Fruit fly (Drosophila melanogaster) whole organism, prepupa: ENCODE data around the gene RpS4.

Experiments used
- CG10631 ChIP-seq: fragments of 200-800 bp; sonication (Bioruptor generic); optimal IDR thresholded peaks from 2 replicates; lab custom pipeline; 2016; ENCODE audit warnings: missing biosample characterization, missing genetic modification characterization
- CG11294 ChIP-seq: fragments of 200-800 bp; sonication (Bioruptor generic); IDR thresholded peaks from 2 replicates; pipeline ENCODE4 v1.3.6; 2022; ENCODE audit warnings: missing biosample characterization, missing genetic modification characterization
- CG11762 ChIP-seq: fragments of 200-800 bp; sonication (Bioruptor generic); optimal IDR thresholded peaks from 3 replicates; lab custom pipeline; 2016; ENCODE audit warnings: missing biosample characterization, missing genetic modification characterization; ENCODE audit not compliant: insufficient read depth
- CG15336 ChIP-seq: fragments of 200-800 bp; sonication (Bioruptor generic); IDR thresholded peaks from 2 replicates; pipeline ENCODE4 v1.3.6; 2022; ENCODE audit warnings: missing biosample characterization, missing genetic modification characterization
- CG16779 ChIP-seq: fragments of 200-800 bp; sonication (Bioruptor generic); optimal IDR thresholded peaks from 3 replicates; lab custom pipeline; 2017; ENCODE audit warnings: missing biosample characterization, mild to moderate bottlenecking, missing genetic modification characterization
- CG3032 ChIP-seq: fragments of 200-800 bp; optimal IDR thresholded peaks from 2 replicates; lab custom pipeline; 2019; ENCODE audit warnings: missing biosample characterization, mild to moderate bottlenecking, missing genetic modification characterization, moderate library complexity
- CG31627 ChIP-seq: fragments of 200-800 bp; sonication (Bioruptor generic); optimal IDR thresholded peaks from 3 replicates; lab custom pipeline; 2016; ENCODE audit warnings: missing biosample characterization, missing genetic modification characterization
- CG32006 ChIP-seq: fragments of 200-800 bp; sonication (Bioruptor generic); optimal IDR thresholded peaks from 3 replicates; lab custom pipeline; 2017; ENCODE audit warnings: missing biosample characterization, mild to moderate bottlenecking, missing genetic modification characterization
- CG4318 ChIP-seq: fragments of 200-800 bp; sonication (Bioruptor generic); optimal IDR thresholded peaks from 3 replicates; lab custom pipeline; 2017; ENCODE audit warnings: missing biosample characterization, mild to moderate bottlenecking, missing genetic modification characterization
- CG6163 ChIP-seq: fragments of 200-800 bp; sonication (Bioruptor generic); IDR thresholded peaks from 3 replicates; pipeline ENCODE4 v1.3.6; 2022; ENCODE audit warnings: missing biosample characterization, missing genetic modification characterization
- CG6276 ChIP-seq: fragments of 200-800 bp; sonication (Bioruptor generic); optimal IDR thresholded peaks from 2 replicates; lab custom pipeline; 2017; ENCODE audit warnings: missing biosample characterization, mild to moderate bottlenecking, missing genetic modification characterization
- CG6792 ChIP-seq: fragments of 200-800 bp; sonication (Bioruptor generic); optimal IDR thresholded peaks from 3 replicates; lab custom pipeline; 2016; ENCODE audit warnings: missing biosample characterization, missing genetic modification characterization
- CG6808 ChIP-seq: fragments of 200-800 bp; sonication (Bioruptor generic); optimal IDR thresholded peaks from 3 replicates; lab custom pipeline; 2017; ENCODE audit warnings: missing biosample characterization, missing genetic modification characterization, mild to moderate bottlenecking, moderate library complexity, missing genetic modification reagents
- CG7368 ChIP-seq: fragments of 200-800 bp; sonication (Bioruptor generic); optimal IDR thresholded peaks from 3 replicates; lab custom pipeline; 2016; ENCODE audit warnings: missing biosample characterization, missing genetic modification characterization
- CG8119 ChIP-seq: fragments of 200-800 bp; sonication (Bioruptor generic); IDR thresholded peaks from 3 replicates; pipeline ENCODE4 v1.3.6; 2022; ENCODE audit warnings: missing biosample characterization, missing genetic modification characterization
- CG8319 ChIP-seq: fragments of 200-800 bp; sonication (Bioruptor generic); optimal IDR thresholded peaks from 3 replicates; lab custom pipeline; 2016; ENCODE audit warnings: missing biosample characterization, missing genetic modification characterization
- CG8632 ChIP-seq: fragments of 200-800 bp; sonication (Bioruptor generic); optimal IDR thresholded peaks from 3 replicates; lab custom pipeline; 2016; ENCODE audit warnings: missing biosample characterization, missing genetic modification characterization
- CG9139 ChIP-seq: fragments of 200-800 bp; sonication (Bioruptor generic); optimal IDR thresholded peaks from 3 replicates; lab custom pipeline; 2017; ENCODE audit warnings: missing biosample characterization, mild to moderate bottlenecking, missing genetic modification characterization
- Eip75B ChIP-seq: fragments of 200-800 bp; sonication (Bioruptor generic); optimal IDR thresholded peaks from 3 replicates; lab custom pipeline; 2016; ENCODE audit warnings: missing biosample characterization, missing genetic modification characterization
- Eip78C ChIP-seq: fragments of 200-800 bp; sonication (Bioruptor generic); peaks from one replicate; lab custom pipeline; 2016; ENCODE audit warnings: missing biosample characterization, missing genetic modification characterization
- Eip93F ChIP-seq: fragments of 200-800 bp; sonication (Bioruptor generic); optimal IDR thresholded peaks from 2 replicates; lab custom pipeline; 2016; ENCODE audit warnings: missing biosample characterization, mild to moderate bottlenecking, missing genetic modification characterization
- Ets21C ChIP-seq: fragments of 200-800 bp; sonication (Bioruptor generic); optimal IDR thresholded peaks from 3 replicates; lab custom pipeline; 2016; ENCODE audit warnings: missing biosample characterization, missing genetic modification characterization
- Gug ChIP-seq: fragments of 200-800 bp; sonication (Bioruptor generic); IDR thresholded peaks from 2 replicates; pipeline ENCODE4 v1.3.6; 2022; ENCODE audit warnings: missing biosample characterization, missing genetic modification characterization
- Hr38 ChIP-seq: sonication (Bioruptor generic); optimal IDR thresholded peaks from 2 replicates; lab custom pipeline; 2016; ENCODE audit warnings: missing biosample characterization, missing genetic modification characterization
- Hr39 ChIP-seq: fragments of 200-800 bp; sonication (Bioruptor generic); optimal IDR thresholded peaks from 2 replicates; lab custom pipeline; 2016; ENCODE audit warnings: missing biosample characterization, missing genetic modification characterization
- Hr4 ChIP-seq: fragments of 200-800 bp; sonication (Bioruptor generic); optimal IDR thresholded peaks from 3 replicates; lab custom pipeline; 2016; ENCODE audit warnings: missing biosample characterization, missing genetic modification characterization
- Lpt ChIP-seq: fragments of 200-800 bp; sonication (Bioruptor generic); optimal IDR thresholded peaks from 3 replicates; lab custom pipeline; 2016; ENCODE audit warnings: missing biosample characterization, missing genetic modification characterization
- Met ChIP-seq: fragments of 200-800 bp; sonication (Bioruptor generic); optimal IDR thresholded peaks from 3 replicates; lab custom pipeline; 2016; ENCODE audit warnings: missing biosample characterization, missing genetic modification characterization
- Smox ChIP-seq: fragments of 200-800 bp; sonication (Bioruptor generic); optimal IDR thresholded peaks from 3 replicates; lab custom pipeline; 2016; ENCODE audit warnings: missing biosample characterization, missing genetic modification characterization
- Sox102F ChIP-seq: fragments of 200-800 bp; sonication (Bioruptor generic); optimal IDR thresholded peaks from 2 replicates; lab custom pipeline; 2016; ENCODE audit warnings: missing biosample characterization, mild to moderate bottlenecking, missing genetic modification characterization
- Sox15 ChIP-seq: fragments of 200-800 bp; sonication (Bioruptor generic); optimal IDR thresholded peaks from 3 replicates; lab custom pipeline; 2016; ENCODE audit warnings: missing biosample characterization, missing genetic modification characterization
- acj6 ChIP-seq: fragments of 200-800 bp; sonication (Bioruptor generic); optimal IDR thresholded peaks from 3 replicates; lab custom pipeline; 2016; ENCODE audit warnings: missing biosample characterization, missing genetic modification characterization
- cyc ChIP-seq: fragments of 200-800 bp; sonication (Bioruptor generic); optimal IDR thresholded peaks from 3 replicates; lab custom pipeline; 2016; ENCODE audit warnings: missing biosample characterization, missing genetic modification characterization
- dac ChIP-seq: fragments of 200-800 bp; sonication (Bioruptor generic); optimal IDR thresholded peaks from 2 replicates; lab custom pipeline; 2017; ENCODE audit warnings: missing biosample characterization, mild to moderate bottlenecking, missing genetic modification characterization
- dsx ChIP-seq: fragments of 200-800 bp; optimal IDR thresholded peaks from 3 replicates; lab custom pipeline; 2019; ENCODE audit warnings: missing biosample characterization, mild to moderate bottlenecking, missing genetic modification characterization, moderate library complexity; ENCODE audit not compliant: poor library complexity, severe bottlenecking
- eg ChIP-seq: fragments of 200-800 bp; sonication (Bioruptor generic); IDR thresholded peaks from 3 replicates; pipeline ENCODE4 v1.3.6; 2022; ENCODE audit warnings: missing biosample characterization, missing genetic modification characterization
- esn ChIP-seq: fragments of 200-800 bp; sonication (Bioruptor generic); optimal IDR thresholded peaks from 2 replicates; lab custom pipeline; 2016; ENCODE audit warnings: missing biosample characterization, mild to moderate bottlenecking, missing genetic modification characterization, moderate library complexity
- fd59A ChIP-seq: fragments of 200-800 bp; sonication (Bioruptor generic); optimal IDR thresholded peaks from 2 replicates; lab custom pipeline; 2017; ENCODE audit warnings: missing biosample characterization, mild to moderate bottlenecking, missing genetic modification characterization, missing genetic modification reagents
- fd85E ChIP-seq: fragments of 200-800 bp; sonication (Bioruptor generic); optimal IDR thresholded peaks from 3 replicates; lab custom pipeline; 2016; ENCODE audit warnings: missing biosample characterization, missing genetic modification characterization
- fkh ChIP-seq: fragments of 200-800 bp; sonication (Bioruptor generic); optimal IDR thresholded peaks from 3 replicates; lab custom pipeline; 2017; ENCODE audit warnings: missing biosample characterization, mild to moderate bottlenecking, missing genetic modification characterization, moderate library complexity
- lz ChIP-seq: fragments of 200-800 bp; sonication (Bioruptor generic); optimal IDR thresholded peaks from 3 replicates; lab custom pipeline; 2016; ENCODE audit warnings: missing biosample characterization, missing genetic modification characterization
- net ChIP-seq: fragments of 200-800 bp; sonication (Bioruptor generic); optimal IDR thresholded peaks from 3 replicates; lab custom pipeline; 2016; ENCODE audit warnings: missing biosample characterization, missing genetic modification characterization
- pdm3 ChIP-seq: fragments of 200-800 bp; sonication (Bioruptor generic); optimal IDR thresholded peaks from 3 replicates; lab custom pipeline; 2016; ENCODE audit warnings: missing biosample characterization, missing genetic modification characterization
- salr ChIP-seq, 2 experiments: fragments of 200-800 bp; sonication (Bioruptor generic); optimal IDR thresholded peaks; 3 replicates each; lab custom pipeline; 2016 to 2018; ENCODE audit warnings: missing biosample characterization in 2 of 2, missing genetic modification characterization in 2 of 2, mild to moderate bottlenecking in 1 of 2
- spab ChIP-seq: fragments of 200-800 bp; sonication (Bioruptor generic); optimal IDR thresholded peaks from 2 replicates; lab custom pipeline; 2017; ENCODE audit warnings: missing biosample characterization, mild to moderate bottlenecking, missing genetic modification characterization, missing genetic modification reagents
- ss ChIP-seq, 2 experiments: fragments of 200-800 bp; sonication (Bioruptor generic); optimal IDR thresholded peaks; 2 replicates in 1 of 2; 3 replicates in 1 of 2; lab custom pipeline; 2017 to 2018; ENCODE audit warnings: mild to moderate bottlenecking in 2 of 2, missing biosample characterization in 2 of 2, missing genetic modification characterization in 2 of 2, moderate library complexity in 1 of 2
- topi ChIP-seq: fragments of 200-800 bp; sonication (Bioruptor generic); optimal IDR thresholded peaks from 3 replicates; lab custom pipeline; 2016; ENCODE audit warnings: missing biosample characterization, missing genetic modification characterization
- vri ChIP-seq: fragments of 200-800 bp; sonication (Bioruptor generic); optimal IDR thresholded peaks from 3 replicates; lab custom pipeline; 2016; ENCODE audit warnings: missing biosample characterization, mild to moderate bottlenecking, missing genetic modification characterization

RpS4 gene

DNA sequence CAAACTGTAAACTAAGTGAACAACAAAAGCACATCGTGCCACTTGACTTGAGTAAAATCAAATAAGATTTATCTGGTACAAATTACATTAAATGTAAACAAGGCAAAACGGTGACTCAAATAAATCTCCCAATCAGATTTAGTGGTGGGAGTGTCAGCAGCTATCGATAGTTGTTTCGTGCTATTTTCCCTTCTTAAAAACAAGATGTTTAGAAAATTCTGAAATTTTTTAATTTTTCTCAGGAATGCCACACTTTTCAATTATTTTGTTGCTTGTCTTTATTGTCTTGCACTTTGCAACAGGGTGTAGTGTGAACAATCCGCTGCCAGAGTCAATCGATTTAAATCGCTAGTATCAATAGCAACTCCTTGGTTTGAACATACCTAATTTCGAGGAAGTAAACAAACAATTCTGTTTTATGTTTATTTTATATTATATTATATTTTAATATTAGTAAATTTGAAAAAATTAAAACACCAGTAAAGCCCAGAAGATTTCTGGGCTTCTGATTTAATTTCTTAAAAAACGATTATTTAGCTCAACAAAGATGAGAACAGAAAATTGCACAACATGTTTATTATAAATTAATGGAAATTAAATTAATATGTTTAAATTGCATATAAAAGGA lies 26.2 kb upstream of the RpS4 start, which contains the start of gene MICAL-like (continued):
- TF ChIP-seq CG6163 (GFP tag; lab: Robert Waterston, UW) = peak; percentile 46; the same call in 2 of the 3 replicates
- TF ChIP-seq CG6276 = no peak
- no peak for TF ChIP-seq dac (GFP tag; lab: Kevin White, UChicago)
- no peak for TF ChIP-seq Hr38 (GFP tag; lab: Kevin White, UChicago)
- TF ChIP-seq Lpt (GFP tag; lab: Kevin White, UChicago) = no peak
- no peak for TF ChIP-seq CG3032

DNA sequence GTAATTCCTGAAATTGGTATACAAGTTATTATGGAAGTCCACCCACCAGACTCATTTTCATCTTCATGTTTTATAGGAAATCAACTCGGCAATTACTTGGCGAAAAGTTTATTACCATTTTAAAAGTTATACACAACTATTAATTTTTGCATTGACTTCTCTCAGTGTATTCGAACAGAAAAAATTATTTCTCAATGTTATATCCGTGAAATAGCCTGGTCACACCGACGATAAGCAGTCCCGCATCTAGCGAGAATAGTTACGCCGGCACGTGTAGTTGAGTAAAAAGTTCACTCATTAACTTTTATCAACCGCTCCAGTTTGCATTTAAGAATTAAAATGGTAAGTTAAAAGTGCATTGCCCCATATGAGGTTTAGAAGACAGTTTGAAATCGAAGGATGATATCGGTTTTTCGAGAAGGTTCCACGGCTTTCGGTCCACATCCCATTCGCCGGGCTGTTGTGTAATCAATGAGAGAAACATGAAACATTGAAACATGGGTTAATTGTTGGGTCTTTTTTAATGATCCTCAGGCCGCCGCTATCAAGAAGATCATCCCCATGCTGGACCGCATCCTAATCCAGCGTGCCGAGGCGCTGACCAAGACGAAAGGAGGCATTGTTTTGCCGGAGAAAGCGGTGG lies 25.6 kb upstream of the RpS4 start, which contains the start of gene CG11267:
TSS of gene CG11267 (plus strand) at position 228 of the 643 bp plus-strand sequence.
- no peak for TF ChIP-seq CG16779 (tag; lab: Kevin White, UChicago)
- TF ChIP-seq fd59A (GFP tag; lab: Kevin White, UChicago) = peak; percentile 50
- peak; percentile 82 for TF ChIP-seq net (GFP tag; lab: Kevin White, UChicago)
- TF ChIP-seq CG8632 (GFP tag; lab: Kevin White, UChicago) = peak; percentile 69
- peak; percentile 76 for TF ChIP-seq Eip75B (GFP tag; lab: Kevin White, UChicago)
- peak; percentile 84 for TF ChIP-seq CG32006 (GFP tag; lab: Kevin White, UChicago)
- TF ChIP-seq dac (GFP tag; lab: Kevin White, UChicago) = peak; percentile 66
- TF ChIP-seq acj6 = peak; percentile 80
- peak; percentile 88 for TF ChIP-seq CG15336 (GFP tag; lab: Robert Waterston, UW)
- TF ChIP-seq esn (GFP tag; lab: Kevin White, UChicago) = peak; percentile 86
- TF ChIP-seq CG7368 = peak; percentile 70
- TF ChIP-seq CG8319 (GFP tag; lab: Kevin White, UChicago) = peak; percentile 71
- TF ChIP-seq Gug (GFP tag; lab: Robert Waterston, UW) = peak; percentile 71
- TF ChIP-seq CG10631 (GFP tag; lab: Kevin White, UChicago) = peak; percentile 83
- TF ChIP-seq CG11294 = peak; percentile 86
- peak; percentile 85 for TF ChIP-seq CG31627
- peak; percentile 82 for TF ChIP-seq CG11762 (GFP tag; lab: Kevin White, UChicago)
- TF ChIP-seq CG8119 (GFP tag; lab: Robert Waterston, UW) = peak; percentile 86
- peak; percentile 83 for TF ChIP-seq Smox
- peak; percentile 82 for TF ChIP-seq lz (GFP tag; lab: Kevin White, UChicago)
- peak; percentile 70 for TF ChIP-seq CG4318 (GFP tag; lab: Kevin White, UChicago)
- peak; percentile 84 for TF ChIP-seq topi (GFP tag; lab: Kevin White, UChicago)
- peak; percentile 93 for TF ChIP-seq CG6163 (GFP tag; lab: Robert Waterston, UW)
- TF ChIP-seq Met = peak; percentile 87
- TF ChIP-seq pdm3 (GFP tag; lab: Kevin White, UChicago) = peak; percentile 84
- TF ChIP-seq CG6808 (GFP tag; lab: Kevin White, UChicago) = peak; percentile 75
- TF ChIP-seq fkh (GFP tag; lab: Kevin White, UChicago) = peak; percentile 50
- TF ChIP-seq salr (GFP tag; optimal IDR thresholded peaks at IDR 0.05; lab: Kevin White, UChicago) = peak; percentile 72
- peak; percentile 93 for TF ChIP-seq eg (GFP tag; lab: Robert Waterston, UW)
- TF ChIP-seq Eip78C (GFP tag; lab: Kevin White, UChicago) = peak; percentile 96
- TF ChIP-seq Hr39 (GFP tag; lab: Kevin White, UChicago) = peak; percentile 83
- peak; percentile 70 for TF ChIP-seq CG9139 (GFP tag; lab: Kevin White, UChicago)
- peak; percentile 78 for TF ChIP-seq spab (GFP tag; lab: Kevin White, UChicago)
- peak; percentile 83 for TF ChIP-seq Sox102F (GFP tag; lab: Kevin White, UChicago)
- TF ChIP-seq Hr4 (GFP tag; lab: Kevin White, UChicago) = peak; percentile 87
- peak; percentile 72 for TF ChIP-seq CG6792 (GFP tag; lab: Kevin White, UChicago)
- peak; percentile 77 for TF ChIP-seq Eip93F
- peak; percentile 57 for TF ChIP-seq vri (GFP tag; lab: Kevin White, UChicago)
- TF ChIP-seq Sox15 (GFP tag; lab: Kevin White, UChicago) = peak; percentile 66
- peak; percentile 28 for TF ChIP-seq fd85E (GFP tag; lab: Kevin White, UChicago)
- TF ChIP-seq Ets21C (GFP tag; lab: Kevin White, UChicago) = peak; percentile 75
- no peak for TF ChIP-seq Hr38 (GFP tag; lab: Kevin White, UChicago)
- peak; percentile 86 for TF ChIP-seq cyc (GFP tag; lab: Kevin White, UChicago)
- peak; percentile 46 to 72 for TF ChIP-seq ss (GFP tag; optimal IDR thresholded peaks at IDR 0.05; lab: Kevin White, UChicago)
- peak; percentile 78 for TF ChIP-seq dsx (GFP tag; lab: Kevin White, UChicago)
